Fruit fly (Drosophila melanogaster): ENCODE measurements around the gene CG14969.
A peak's percentile ranks its signal among the peaks of the same experiment; 100 is the strongest.

The CG14969 gene

DNA sequence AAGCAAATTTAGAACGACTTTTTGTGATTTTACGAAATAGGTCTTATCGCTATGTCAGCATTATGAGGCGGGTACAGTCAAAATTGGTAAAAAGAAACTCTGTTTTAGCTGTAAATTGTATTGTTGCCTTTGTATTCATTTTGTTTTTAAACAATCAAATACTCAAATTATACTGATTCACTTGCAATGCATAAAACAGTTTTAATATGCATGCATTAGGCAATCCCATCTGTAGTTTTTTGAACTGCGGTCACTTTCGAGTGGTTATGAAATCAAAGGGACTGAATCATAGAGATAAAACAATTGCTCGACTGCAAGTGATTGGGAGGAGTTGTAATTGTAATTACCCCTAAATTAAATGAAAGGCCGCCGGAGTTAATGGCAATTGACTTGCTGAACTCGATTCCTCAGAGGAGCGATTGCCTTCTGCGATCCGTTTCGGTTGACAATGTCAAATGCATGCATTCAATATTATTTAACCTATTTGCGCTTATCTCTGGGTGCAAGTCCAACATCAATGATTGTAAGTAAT lies 5.0 kb upstream of the CG14969 start (continued):
- TF ChIP-seq CG2889 (GFP tag; IDR thresholded peaks at IDR 0.05): no peak
- no peak for TF ChIP-seq C15 (GFP tag; IDR thresholded peaks at IDR 0.05)
- peak; percentile 58 for TF ChIP-seq Med (GFP tag)
- TF ChIP-seq Oli (tag; optimal IDR thresholded peaks at IDR 0.05): no peak
- TF ChIP-seq CrebB (tag; optimal IDR thresholded peaks at IDR 0.05): no peak
- no peak for TF ChIP-seq CG8924 (tag; optimal IDR thresholded peaks at IDR 0.05)
- TF ChIP-seq Dbx (GFP tag; IDR thresholded peaks at IDR 0.05): no peak
- TF ChIP-seq salm (tag; optimal IDR thresholded peaks at IDR 0.05): no peak
- TF ChIP-seq CG17328 (GFP tag; IDR thresholded peaks at IDR 0.05): no peak
- TF ChIP-seq Dek (tag; optimal IDR thresholded peaks at IDR 0.05): no peak
- TF ChIP-seq CG18599 (GFP tag; optimal IDR thresholded peaks at IDR 0.05): no peak
- TF ChIP-seq CG4617 (GFP tag; optimal IDR thresholded peaks at IDR 0.05; ENCODE audit: borderline replicate concordance): no peak
- TF ChIP-seq fru (optimal IDR thresholded peaks at IDR 0.05): no peak
- TF ChIP-seq CG12769 (tag; optimal IDR thresholded peaks at IDR 0.05): peak; percentile 15
- TF ChIP-seq grau (tag; optimal IDR thresholded peaks at IDR 0.05): peak; percentile 72
- TF ChIP-seq CG18262 (tag; optimal IDR thresholded peaks at IDR 0.05): no peak
- TF ChIP-seq Meics (GFP tag; optimal IDR thresholded peaks at IDR 0.05): no peak
- no peak for TF ChIP-seq Six4 (GFP tag; optimal IDR thresholded peaks at IDR 0.05)
- no peak for TF ChIP-seq sug (tag; optimal IDR thresholded peaks at IDR 0.05)
- TF ChIP-seq CG3847 (GFP tag; IDR thresholded peaks at IDR 0.05): no peak
- TF ChIP-seq cad (GFP tag; optimal IDR thresholded peaks at IDR 0.05): no peak
- TF ChIP-seq Hmx (GFP tag; optimal IDR thresholded peaks at IDR 0.05): no peak
- no peak for TF ChIP-seq Lim3 (GFP tag; IDR thresholded peaks at IDR 0.05)
- no peak for TF ChIP-seq CG12744 (GFP tag; optimal IDR thresholded peaks at IDR 0.05)
- peak; percentile 16; the same call in 1 of the 2 replicates for TF ChIP-seq CG32532 (GFP tag; IDR thresholded peaks at IDR 0.05)

DNA sequence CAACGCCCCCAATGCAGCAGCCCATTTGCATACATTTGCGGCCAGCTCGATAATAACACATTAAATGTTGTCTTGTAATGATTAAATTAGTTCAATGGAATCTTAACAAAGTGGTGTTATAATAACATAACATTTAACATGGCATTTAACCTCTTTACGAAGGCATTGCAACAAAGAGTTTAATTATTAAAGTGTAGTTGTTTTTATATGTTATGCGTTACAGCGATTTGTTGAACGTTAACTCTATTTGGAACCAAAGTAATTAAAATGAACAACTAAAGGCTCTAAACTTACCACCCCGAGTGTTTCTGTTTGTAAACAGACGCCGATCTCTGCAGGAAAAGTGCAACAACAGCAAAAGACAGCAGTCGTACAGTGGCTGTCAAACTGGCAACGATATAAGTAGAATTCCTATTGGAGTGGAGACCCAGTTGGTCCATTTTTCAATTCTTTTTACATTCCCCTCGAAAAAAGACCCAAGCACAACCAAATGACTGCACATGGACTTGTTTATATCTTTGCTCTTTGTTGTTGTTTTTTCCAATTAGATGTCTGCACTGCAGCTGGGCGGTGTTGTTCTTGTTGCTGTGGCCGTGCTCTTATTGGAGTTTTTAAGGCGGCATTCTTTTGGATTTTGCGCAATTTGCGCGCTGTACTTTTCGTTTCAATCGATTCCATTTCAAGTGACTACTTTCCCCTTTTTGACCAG lies 4.3 kb upstream of the CG14969 start:
- peak; percentile 71 for TF ChIP-seq sens (GFP tag)
- TF ChIP-seq Dref (GFP tag; IDR thresholded peaks at IDR 0.05): no peak
- TF ChIP-seq PHDP (tag; optimal IDR thresholded peaks at IDR 0.05): peak; percentile 6
- no peak for TF ChIP-seq otp (GFP tag; IDR thresholded peaks at IDR 0.05)
- TF ChIP-seq CG14014 (GFP tag; IDR thresholded peaks at IDR 0.05): no peak
- peak; percentile 36 for TF ChIP-seq CG10979 (tag; optimal IDR thresholded peaks at IDR 0.05)
- TF ChIP-seq CG18262 (tag; optimal IDR thresholded peaks at IDR 0.05): peak; percentile 48
- no peak for TF ChIP-seq z (GFP tag; IDR thresholded peaks at IDR 0.05)
- no peak for TF ChIP-seq Hr51 (GFP tag; optimal IDR thresholded peaks at IDR 0.05)
- no peak for TF ChIP-seq Nf-YB (GFP tag; optimal IDR thresholded peaks at IDR 0.05)
- TF ChIP-seq nmo (GFP tag; optimal IDR thresholded peaks at IDR 0.05): peak; percentile 38
- peak in 1 of 3 experiments; percentile 13 for TF ChIP-seq lola (GFP tag; optimal IDR thresholded peaks at IDR 0.05)
- no peak for TF ChIP-seq h (optimal IDR thresholded peaks at IDR 0.05)
- TF ChIP-seq ind (GFP tag; optimal IDR thresholded peaks at IDR 0.05): no peak
- no peak for TF ChIP-seq mld (GFP tag; IDR thresholded peaks at IDR 0.05; ENCODE audit: partially characterized antibody)
- no peak for TF ChIP-seq Bdp1 (GFP tag; optimal IDR thresholded peaks at IDR 0.05)
- no peak for TF ChIP-seq Lim3 (GFP tag; IDR thresholded peaks at IDR 0.05)
- no peak for TF ChIP-seq CG10366 (GFP tag; IDR thresholded peaks at IDR 0.05)
- peak; percentile 27 for TF ChIP-seq CG6254 (GFP tag; optimal IDR thresholded peaks at IDR 0.05)
- 0 out of 3 replicates have a peak, but pooled peaks have one; percentile 24 for TF ChIP-seq ase (GFP tag; IDR thresholded peaks at IDR 0.05)
- 0 out of 2 replicates have a peak, but pooled peaks have one; percentile 18 for TF ChIP-seq CG6689 (GFP tag; IDR thresholded peaks at IDR 0.05)
- TF ChIP-seq D19A (tag; optimal IDR thresholded peaks at IDR 0.05): no peak
- no peak for TF ChIP-seq CG32532 (GFP tag; IDR thresholded peaks at IDR 0.05)
- TF ChIP-seq CG11085 (GFP tag; IDR thresholded peaks at IDR 0.05): no peak
- TF ChIP-seq chm (GFP tag; IDR thresholded peaks at IDR 0.05): no peak
- TF ChIP-seq bsh (GFP tag; optimal IDR thresholded peaks at IDR 0.05): peak; percentile 54 to 60
- peak; percentile 11 for TF ChIP-seq CG9727 (GFP tag; optimal IDR thresholded peaks at IDR 0.05)
- no peak for TF ChIP-seq CG1529 (GFP tag; optimal IDR thresholded peaks at IDR 0.05)
